Worm (Caenorhabditis elegans) whole organism, early embryonic: Measurements from ENCODE around the gene Y57G7A.3.

Experiments used
- B0310.2 ChIP-seq: sonication (generic microtip); optimal IDR thresholded peaks from 2 replicates; lab custom pipeline; 2016; ENCODE audit warnings: mild to moderate bottlenecking, missing genetic modification characterization, missing compliant biosample characterization
- F13C5.2 ChIP-seq: sonication (generic microtip); optimal IDR thresholded peaks from 2 replicates; lab custom pipeline; 2017; ENCODE audit warnings: mild to moderate bottlenecking, missing genetic modification characterization, inconsistent platforms, missing compliant biosample characterization
- ama-1 ChIP-seq: fragments of 150-350 bp; optimal IDR thresholded peaks from 2 replicates; lab custom pipeline; 2014
- ceh-13 ChIP-seq: fragments of 200-800 bp; sonication (Bioruptor generic); optimal IDR thresholded peaks from 2 replicates; lab custom pipeline; 2018; ENCODE audit warnings: mild to moderate bottlenecking, missing genetic modification characterization, missing compliant biosample characterization
- ceh-36 ChIP-seq: sonication (generic microtip); optimal IDR thresholded peaks from 2 replicates; lab custom pipeline; 2016; ENCODE audit warnings: missing genetic modification characterization, inconsistent platforms, missing compliant biosample characterization
- ets-7 ChIP-seq: sonication (generic microtip); optimal IDR thresholded peaks from 2 replicates; lab custom pipeline; 2016; ENCODE audit warnings: missing genotype, missing genetic modification characterization, missing compliant biosample characterization
- flt-1 ChIP-seq: fragments of 200-800 bp; sonication (Bioruptor generic); IDR thresholded peaks from 2 replicates; pipeline ENCODE4 v1.3.6; 2022; ENCODE audit warnings: missing genetic modification characterization, missing compliant biosample characterization
- hnd-1 ChIP-seq: sonication (generic microtip); optimal IDR thresholded peaks from 2 replicates; lab custom pipeline; 2016; ENCODE audit warnings: missing genetic modification characterization, missing compliant biosample characterization
- pes-1 ChIP-seq: fragments of 200-800 bp; sonication (Bioruptor generic); IDR thresholded peaks from 2 replicates; pipeline ENCODE4 v1.3.6; 2022; ENCODE audit warnings: missing genetic modification reagents, missing genetic modification characterization, missing compliant biosample characterization
- scrt-1 ChIP-seq: fragments of 200-800 bp; sonication (Bioruptor generic); IDR thresholded peaks from 2 replicates; pipeline ENCODE4 v1.3.6; 2022; ENCODE audit warnings: missing genetic modification characterization, missing compliant biosample characterization
- sea-1 ChIP-seq: fragments of 200-800 bp; sonication (Bioruptor generic); conservative IDR thresholded peaks from 2 replicates; pipeline ENCODE4 v1.3.6; 2022; ENCODE audit warnings: missing genetic modification characterization, missing compliant biosample characterization

DNA sequence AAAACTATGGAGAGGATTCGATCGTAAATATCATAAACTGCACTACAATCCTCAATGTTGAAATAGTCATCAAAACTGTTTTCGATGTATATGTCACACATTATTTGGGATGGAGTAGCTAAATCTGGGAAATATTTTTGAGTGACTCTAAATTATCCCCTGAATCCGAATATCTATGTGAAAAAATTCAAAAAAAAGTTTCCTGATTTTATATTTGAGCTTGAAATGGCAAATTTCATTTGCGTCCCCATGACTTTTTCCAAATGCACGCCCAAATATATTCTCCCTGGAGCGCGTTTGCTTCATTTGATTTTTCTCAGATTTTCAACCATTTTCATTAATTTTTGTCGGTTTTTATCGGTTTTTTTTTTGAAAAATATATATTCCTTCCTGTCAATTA, 7.6 kb downstream of the Y57G7A.3 start, which contains the start of gene srz-64:
- TF ChIP-seq scrt-1 (GFP tag; lab: Robert Waterston, UW) = no peak
- TF ChIP-seq ceh-13 (GFP tag; lab: Kevin White, UChicago) = no peak
- no peak for TF ChIP-seq hnd-1 (tag; lab: Kevin White, UChicago)
- TF ChIP-seq B0310.2 = no peak
- no peak for TF ChIP-seq ceh-36 (tag; lab: Kevin White, UChicago)
- TF ChIP-seq flt-1 = no peak
- TF ChIP-seq ama-1 (lab: Kevin White, UChicago) = no peak
- no peak for TF ChIP-seq pes-1 (GFP tag; lab: Robert Waterston, UW)
- TF ChIP-seq F13C5.2 (tag; lab: Kevin White, UChicago) = no peak
- TF ChIP-seq sea-1 = no peak
- TF ChIP-seq ets-7 (tag; lab: Kevin White, UChicago) = no peak
